Fruit fly (Drosophila melanogaster) whole organism, embryonic: ENCODE results near the gene lectin-28C.

Experiments
- ATbp ChIP-seq: fragments of 200-800 bp; sonication (Bioruptor generic); optimal IDR thresholded peaks from 2 replicates; lab custom pipeline; 2017; ENCODE audit warnings: missing biosample characterization, mild to moderate bottlenecking, missing genetic modification characterization, missing genetic modification reagents
- CG11504 ChIP-seq: fragments of 200-800 bp; sonication (Bioruptor generic); optimal IDR thresholded peaks from 3 replicates; lab custom pipeline; 2019; ENCODE audit warnings: missing biosample characterization, mild to moderate bottlenecking, missing genetic modification characterization, moderate library complexity
- CG12391 ChIP-seq: fragments of 200-800 bp; sonication (Bioruptor generic); optimal IDR thresholded peaks from 3 replicates; lab custom pipeline; 2018; ENCODE audit warnings: missing biosample characterization, mild to moderate bottlenecking, missing genetic modification characterization, moderate library complexity
- CG13424 ChIP-seq: fragments of 200-800 bp; sonication (Bioruptor generic); optimal IDR thresholded peaks from 2 replicates; lab custom pipeline; 2019; ENCODE audit warnings: missing biosample characterization, mild to moderate bottlenecking, missing genetic modification characterization, moderate library complexity
- CG14014 ChIP-seq: fragments of 200-800 bp; sonication (Bioruptor generic); IDR thresholded peaks from 2 replicates; pipeline ENCODE4 v1.3.6; 2022; ENCODE audit warnings: missing biosample characterization, missing genetic modification characterization
- CG15073 ChIP-seq: fragments of 200-800 bp; sonication (Bioruptor generic); optimal IDR thresholded peaks from 2 replicates; lab custom pipeline; 2016; ENCODE audit warnings: missing biosample characterization, missing genetic modification characterization
- CG18476 ChIP-seq: fragments of 200-800 bp; sonication (Bioruptor generic); optimal IDR thresholded peaks from 2 replicates; lab custom pipeline; 2016; ENCODE audit warnings: missing biosample characterization, mild to moderate bottlenecking, missing genetic modification characterization
- CG6854 ChIP-seq: fragments of 200-800 bp; sonication (Bioruptor generic); optimal IDR thresholded peaks from 3 replicates; lab custom pipeline; 2017; ENCODE audit warnings: missing biosample characterization, mild to moderate bottlenecking, missing genetic modification characterization
- CG9727 ChIP-seq: fragments of 200-800 bp; sonication (Bioruptor generic); optimal IDR thresholded peaks from 3 replicates; lab custom pipeline; 2017; ENCODE audit warnings: missing biosample characterization, mild to moderate bottlenecking, missing genetic modification characterization
- CrebB ChIP-seq: fragments of 200-800 bp; sonication (Bioruptor generic); optimal IDR thresholded peaks from 3 replicates; lab custom pipeline; 2018; ENCODE audit warnings: missing biosample characterization, mild to moderate bottlenecking, missing genetic modification characterization
- D19A ChIP-seq: fragments of 200-800 bp; optimal IDR thresholded peaks from 3 replicates; lab custom pipeline; 2019; ENCODE audit warnings: missing biosample characterization, mild to moderate bottlenecking, missing genetic modification characterization, moderate library complexity
- Drgx ChIP-seq: fragments of 200-800 bp; sonication (Bioruptor generic); IDR thresholded peaks from 2 replicates; pipeline ENCODE4 v1.3.6; 2022; ENCODE audit warnings: missing biosample characterization, missing genetic modification characterization
- Hmr ChIP-seq: fragments of 200-800 bp; sonication (Bioruptor generic); optimal IDR thresholded peaks from 3 replicates; lab custom pipeline; 2017; ENCODE audit warnings: mild to moderate bottlenecking, missing biosample characterization, missing genetic modification reagents, missing genetic modification characterization
- Hmx ChIP-seq: fragments of 200-800 bp; sonication (Bioruptor generic); optimal IDR thresholded peaks from 2 replicates; lab custom pipeline; 2016; ENCODE audit warnings: missing biosample characterization, missing genetic modification characterization
- Hsf ChIP-seq: fragments of 200-800 bp; sonication (Bioruptor generic); optimal IDR thresholded peaks from 3 replicates; lab custom pipeline; 2016; ENCODE audit warnings: missing biosample characterization, missing genetic modification characterization
- Nf-YB ChIP-seq: fragments of 200-800 bp; sonication (Bioruptor generic); optimal IDR thresholded peaks from 3 replicates; lab custom pipeline; 2019; ENCODE audit warnings: missing biosample characterization, mild to moderate bottlenecking, missing genetic modification characterization, moderate library complexity
- Oli ChIP-seq: fragments of 200-800 bp; sonication (Bioruptor generic); optimal IDR thresholded peaks from 2 replicates; lab custom pipeline; 2018; ENCODE audit warnings: missing biosample characterization, mild to moderate bottlenecking, missing genetic modification characterization, moderate library complexity
- Sox102F ChIP-seq: fragments of 200-800 bp; sonication (Bioruptor generic); optimal IDR thresholded peaks from 2 replicates; lab custom pipeline; 2018; ENCODE audit warnings: missing biosample characterization, mild to moderate bottlenecking, missing genetic modification characterization, moderate library complexity
- Sry-δ ChIP-seq: fragments of 200-800 bp; sonication (Bioruptor generic); optimal IDR thresholded peaks from 2 replicates; lab custom pipeline; 2016; ENCODE audit warnings: missing biosample characterization, missing genetic modification characterization
- Ssrp ChIP-seq: fragments of 200-800 bp; sonication (Bioruptor generic); optimal IDR thresholded peaks from 2 replicates; lab custom pipeline; 2018; ENCODE audit warnings: missing biosample characterization, mild to moderate bottlenecking, missing genetic modification characterization, moderate library complexity
- YL-1 ChIP-seq: fragments of 200-800 bp; sonication (Bioruptor generic); optimal IDR thresholded peaks from 3 replicates; lab custom pipeline; 2017; ENCODE audit warnings: missing biosample characterization, mild to moderate bottlenecking, missing genetic modification characterization
- ac ChIP-seq: fragments of 200-800 bp; sonication (Bioruptor generic); optimal IDR thresholded peaks from 3 replicates; lab custom pipeline; 2017; ENCODE audit warnings: missing biosample characterization, mild to moderate bottlenecking, missing genetic modification characterization
- chif ChIP-seq, 2 experiments: fragments of 200-800 bp; sonication (Bioruptor generic); optimal IDR thresholded peaks; 3 replicates each; lab custom pipeline; 2016; ENCODE audit warnings: missing biosample characterization in 2 of 2, missing genetic modification characterization in 2 of 2
- croc ChIP-seq: fragments of 200-800 bp; sonication (Bioruptor generic); conservative IDR thresholded peaks from 3 replicates; pipeline ENCODE4 v1.3.6; 2022; ENCODE audit warnings: missing biosample characterization, missing genetic modification characterization
- da ChIP-seq: fragments of 200-800 bp; sonication (Bioruptor generic); optimal IDR thresholded peaks from 2 replicates; lab custom pipeline; 2016; ENCODE audit warnings: missing biosample characterization, missing genetic modification characterization
- dan ChIP-seq: fragments of 200-800 bp; sonication (Bioruptor generic); IDR thresholded peaks from 2 replicates; pipeline ENCODE4 v1.3.6; 2022; ENCODE audit warnings: missing biosample characterization, missing genetic modification characterization
- dysf ChIP-seq: fragments of 200-800 bp; sonication (Bioruptor generic); IDR thresholded peaks from 3 replicates; pipeline ENCODE4 v1.3.6; 2022; ENCODE audit warnings: missing biosample characterization, missing genetic modification characterization
- fd102C ChIP-seq: fragments of 200-800 bp; sonication (Bioruptor generic); optimal IDR thresholded peaks from 2 replicates; lab custom pipeline; 2018; ENCODE audit warnings: missing biosample characterization, mild to moderate bottlenecking, missing genetic modification characterization, moderate library complexity
- gcm2 ChIP-seq: fragments of 200-800 bp; sonication (Bioruptor generic); optimal IDR thresholded peaks from 2 replicates; lab custom pipeline; 2016; ENCODE audit warnings: missing biosample characterization, missing genetic modification characterization
- gem ChIP-seq: fragments of 200-800 bp; sonication (Bioruptor generic); optimal IDR thresholded peaks from 2 replicates; lab custom pipeline; 2019; ENCODE audit warnings: missing biosample characterization, mild to moderate bottlenecking, missing genetic modification characterization, moderate library complexity
- her ChIP-seq: fragments of 200-800 bp; sonication (Bioruptor generic); optimal IDR thresholded peaks from 2 replicates; lab custom pipeline; 2016; ENCODE audit warnings: missing biosample characterization, missing genetic modification characterization
- ind ChIP-seq: fragments of 200-800 bp; sonication (Bioruptor generic); optimal IDR thresholded peaks from 3 replicates; lab custom pipeline; 2016; ENCODE audit warnings: missing biosample characterization, missing genetic modification characterization
- inv ChIP-seq: fragments of 200-800 bp; sonication (Bioruptor generic); IDR thresholded peaks from 2 replicates; pipeline ENCODE4 v1.3.6; 2022; ENCODE audit warnings: missing biosample characterization, missing genetic modification characterization; ENCODE audit not compliant: partially characterized antibody
- lilli ChIP-seq: fragments of 200-800 bp; sonication (Bioruptor generic); optimal IDR thresholded peaks from 3 replicates; lab custom pipeline; 2016; ENCODE audit warnings: missing biosample characterization, missing genetic modification characterization
- lmd ChIP-seq: fragments of 200-800 bp; sonication (Bioruptor generic); IDR thresholded peaks from 2 replicates; pipeline ENCODE4 v1.3.6; 2022; ENCODE audit warnings: missing biosample characterization, missing genetic modification characterization
- lola ChIP-seq, 3 experiments: fragments of >200 bp in 2 of 3; fragments of 200-800 bp in 1 of 3; sonication (Bioruptor generic) in 1 of 3; optimal IDR thresholded peaks; 2 replicates each; lab custom pipeline; 2017 to 2019; ENCODE audit warnings: missing biosample characterization in 3 of 3, missing genetic modification characterization in 3 of 3, mild to moderate bottlenecking in 1 of 3, moderate library complexity in 1 of 3
- nmo ChIP-seq: fragments of 200-800 bp; sonication (Bioruptor generic); optimal IDR thresholded peaks from 2 replicates; lab custom pipeline; 2018; ENCODE audit warnings: missing biosample characterization, mild to moderate bottlenecking, missing genetic modification characterization, moderate library complexity
- prd ChIP-seq, 3 experiments: fragments of >200 bp in 2 of 3; fragments of 200-800 bp in 1 of 3; sonication (Bioruptor generic) in 1 of 3; optimal IDR thresholded peaks in 2 of 3; IDR thresholded peaks in 1 of 3; 2 replicates in 2 of 3; 3 replicates in 1 of 3; pipeline versions ENCODE4 v1.3.6 to Lab custom; 2017 to 2022; ENCODE audit warnings: missing biosample characterization in 1 of 3, missing genetic modification characterization in 1 of 3
- rib ChIP-seq: fragments of 200-800 bp; sonication (Bioruptor generic); IDR thresholded peaks from 2 replicates; pipeline ENCODE4 v1.3.6; 2022; ENCODE audit warnings: missing biosample characterization, missing genetic modification characterization
- sc ChIP-seq, 3 experiments: fragments of >200 bp in 2 of 3; fragments of 200-800 bp in 1 of 3; sonication (Bioruptor generic) in 1 of 3; optimal IDR thresholded peaks; 2 replicates in 2 of 3; 3 replicates in 1 of 3; lab custom pipeline; 2017; ENCODE audit warnings: mild to moderate bottlenecking in 1 of 3, missing biosample characterization in 1 of 3, missing genetic modification characterization in 1 of 3, missing genetic modification reagents in 1 of 3
- sima ChIP-seq: fragments of 200-800 bp; sonication (Bioruptor generic); optimal IDR thresholded peaks from 2 replicates; lab custom pipeline; 2016; ENCODE audit warnings: missing biosample characterization, missing genetic modification characterization
- slbo ChIP-seq: fragments of 200-800 bp; sonication (Bioruptor generic); IDR thresholded peaks from 2 replicates; pipeline ENCODE4 v1.3.6; 2022; ENCODE audit warnings: missing biosample characterization, missing genetic modification characterization
- tin ChIP-seq: fragments of 200-800 bp; sonication (Bioruptor generic); optimal IDR thresholded peaks from 3 replicates; lab custom pipeline; 2016; ENCODE audit warnings: missing biosample characterization, missing genetic modification characterization
- unpg ChIP-seq: fragments of 200-800 bp; sonication (Bioruptor generic); optimal IDR thresholded peaks from 3 replicates; lab custom pipeline; 2018; ENCODE audit warnings: missing biosample characterization, mild to moderate bottlenecking, missing genetic modification characterization, moderate library complexity

lectin-28C gene

DNA sequence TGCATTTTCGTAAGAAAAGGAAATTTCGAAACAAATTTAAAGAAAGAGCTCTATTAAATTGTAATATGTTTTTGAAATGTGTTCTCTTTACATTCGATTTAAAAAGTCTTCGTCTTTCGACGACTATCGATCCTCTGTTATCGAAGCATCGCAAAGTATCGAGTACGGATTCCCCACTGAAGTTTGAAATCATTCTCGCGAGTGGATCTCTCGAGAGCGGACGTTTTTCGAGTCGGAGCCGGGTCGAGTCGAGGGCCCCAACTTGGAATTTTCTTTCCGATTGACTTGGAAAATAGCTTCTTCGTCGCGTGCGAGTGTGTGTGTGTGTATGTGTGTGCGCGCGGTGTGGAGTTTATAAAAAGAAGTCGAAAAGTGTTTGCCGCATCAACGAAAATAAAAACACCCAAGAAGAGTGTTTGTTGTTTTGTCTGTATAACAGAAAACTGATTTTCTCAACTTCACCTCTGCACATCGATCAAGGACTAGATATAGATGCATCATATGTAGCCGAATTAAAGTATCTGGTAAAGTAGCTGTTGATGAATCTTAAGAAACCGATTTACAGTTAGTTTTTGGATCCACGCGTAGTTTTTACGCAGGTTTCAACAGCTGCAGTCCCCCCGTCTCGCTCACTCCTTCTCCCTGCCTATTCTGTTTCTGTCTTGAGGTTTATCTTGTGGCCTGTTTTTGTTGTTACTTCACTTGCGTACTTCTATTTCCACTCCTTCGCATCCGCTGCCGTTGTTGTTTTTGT, 45.5 kb upstream of the lectin-28C start, which contains the start of gene LanB1 (continued):
- TF ChIP-seq CG13424 (tag; lab: Kevin White, UChicago) (no peak), D19A (tag; lab: Kevin White, UChicago) (peak; percentile 11), dysf (GFP tag; lab: Robert Waterston, UW) (no peak), rib (GFP tag; lab: Robert Waterston, UW) (peak; percentile 60; the same call in 1 of the 2 replicates), Drgx (GFP tag; lab: Robert Waterston, UW) (peak; percentile 40), dan (GFP tag; lab: Robert Waterston, UW) (no peak), Sry-δ (GFP tag; lab: Kevin White, UChicago) (peak; percentile 49), CrebB (tag; lab: Kevin White, UChicago) (peak; percentile 27), inv (GFP tag; lab: Robert Waterston, UW) (peak; percentile 31; the same call in 1 of the 2 replicates), Hmr (GFP tag; lab: Kevin White, UChicago) (no peak), CG9727 (GFP tag; lab: Kevin White, UChicago) (no peak), CG18476 (GFP tag; lab: Kevin White, UChicago) (no peak), Hmx (GFP tag; lab: Kevin White, UChicago) (no peak), chif (GFP tag; optimal IDR thresholded peaks at IDR 0.05; lab: Kevin White, UChicago) (no peak), croc (GFP tag; lab: Robert Waterston, UW) (no peak), slbo (GFP tag; lab: Robert Waterston, UW) (0 out of 2 replicates have a peak, but pooled peaks have one; percentile 12), CG14014 (GFP tag; lab: Robert Waterston, UW) (peak; percentile 9; the same call in 1 of the 2 replicates), lmd (GFP tag; lab: Robert Waterston, UW) (no peak), sima (no peak), her (GFP tag; lab: Kevin White, UChicago) (peak; percentile 61), unpg (GFP tag; lab: Kevin White, UChicago) (no peak), fd102C (no peak)

DNA sequence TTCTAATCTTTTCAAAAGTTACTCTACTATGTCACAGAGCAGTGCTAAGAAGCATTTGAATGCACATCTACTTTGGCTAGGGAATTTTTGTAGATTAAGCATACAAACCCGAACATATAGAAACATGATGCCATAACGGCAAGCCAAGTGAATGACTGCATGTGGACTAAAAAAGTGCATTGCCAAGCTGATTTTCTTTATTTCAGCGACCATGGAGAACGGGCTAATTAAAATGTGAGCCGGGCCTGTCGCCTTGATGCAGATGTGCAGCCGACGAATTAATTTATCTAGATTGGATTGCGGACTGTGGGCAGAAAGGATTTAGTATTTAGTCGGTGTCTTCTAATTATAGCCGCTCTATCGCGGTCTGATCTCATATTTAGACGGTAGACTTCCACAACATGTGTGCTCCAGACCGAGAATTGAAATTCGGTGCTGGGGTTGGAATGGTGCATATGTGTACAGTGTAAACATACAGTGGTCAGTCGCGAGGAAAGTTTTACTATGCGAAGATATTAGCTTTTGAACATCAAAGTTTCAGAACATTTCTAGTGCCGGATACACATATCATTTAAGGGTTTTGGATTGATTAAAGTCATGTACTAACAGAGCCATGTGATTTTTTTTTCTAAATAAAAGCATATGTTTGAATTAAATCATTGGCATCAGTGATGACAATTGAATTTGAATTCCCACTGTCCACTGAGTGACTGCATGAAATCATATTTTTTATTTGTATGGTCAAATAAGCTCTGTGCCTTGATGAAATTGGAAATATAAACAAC, 44.1 kb upstream of the lectin-28C start:
- TF ChIP-seq lilli = peak; percentile 18
- TF ChIP-seq ATbp (GFP tag; lab: Kevin White, UChicago) = peak; percentile 29
- peak; percentile 18 for TF ChIP-seq Sox102F (GFP tag; lab: Kevin White, UChicago)
- no peak for TF ChIP-seq CG6854 (GFP tag; lab: Kevin White, UChicago)
- no peak for TF ChIP-seq her (GFP tag; lab: Kevin White, UChicago)
- no peak for TF ChIP-seq CG15073 (GFP tag; lab: Kevin White, UChicago)
- TF ChIP-seq YL-1 = no peak
- peak; percentile 1 for TF ChIP-seq unpg (GFP tag; lab: Kevin White, UChicago)
- no peak for TF ChIP-seq sc (optimal IDR thresholded peaks at IDR 0.05; lab: Kevin White, UChicago)
- TF ChIP-seq sc (GFP tag; optimal IDR thresholded peaks at IDR 0.05; lab: Kevin White, UChicago) = peak; percentile 11
- peak; percentile 17 for TF ChIP-seq Oli
- TF ChIP-seq CG12391 (tag; lab: Kevin White, UChicago) = peak; percentile 32
- TF ChIP-seq slbo (GFP tag; lab: Robert Waterston, UW) = peak; percentile 10; the same call in 1 of the 2 replicates
- TF ChIP-seq tin (GFP tag; lab: Kevin White, UChicago) = peak; percentile 7
- no peak for TF ChIP-seq ac (GFP tag; lab: Kevin White, UChicago)
- peak in 1 of 3 experiments; percentile 9 for TF ChIP-seq lola (GFP tag; optimal IDR thresholded peaks at IDR 0.05; lab: Kevin White, UChicago)
- peak; percentile 62 for TF ChIP-seq CG11504
- TF ChIP-seq ind (GFP tag; lab: Kevin White, UChicago) = peak; percentile 8
- peak; percentile 1 for TF ChIP-seq nmo (GFP tag; lab: Kevin White, UChicago)
- TF ChIP-seq gem (tag; lab: Kevin White, UChicago) = peak; percentile 49
- TF ChIP-seq Ssrp (tag; lab: Kevin White, UChicago) = peak; percentile 18
- no peak for TF ChIP-seq da
- TF ChIP-seq Nf-YB = peak; percentile 5
- TF ChIP-seq prd (optimal IDR thresholded peaks at IDR 0.05; lab: Kevin White, UChicago) = no peak
- TF ChIP-seq prd (GFP tag; IDR thresholded peaks at IDR 0.05; lab: Robert Waterston, UW) = no peak
- no peak for TF ChIP-seq gcm2 (GFP tag; lab: Kevin White, UChicago)
- peak; percentile 6 for TF ChIP-seq Hsf (GFP tag; lab: Kevin White, UChicago)
